Worm (Caenorhabditis elegans) whole organism, young adult: ENCODE data around the gene E04D5.5.

Source experiments
- D2030.7 ChIP-seq: fragments of 200-800 bp; sonication (Bioruptor generic); IDR thresholded peaks from 2 replicates; pipeline ENCODE4 v1.3.6; 2022; ENCODE audit warnings: missing genetic modification reagents, missing genetic modification characterization, missing compliant biosample characterization
- F22D6.2 ChIP-seq: sonication (generic microtip); optimal IDR thresholded peaks from 2 replicates; lab custom pipeline; 2016; ENCODE audit warnings: mild to moderate bottlenecking, missing genetic modification characterization, missing compliant biosample characterization
- F23B12.7 ChIP-seq: sonication (generic microtip); optimal IDR thresholded peaks from 2 replicates; lab custom pipeline; 2017; ENCODE audit warnings: missing genetic modification characterization, mild to moderate bottlenecking, missing compliant biosample characterization, antibody characterized with exemption, moderate library complexity; ENCODE audit not compliant: insufficient read depth
- F37B4.10 ChIP-seq: fragments of 200-800 bp; sonication (Bioruptor generic); IDR thresholded peaks from 2 replicates; pipeline ENCODE4 v1.3.6; 2022; ENCODE audit warnings: missing genetic modification characterization, missing compliant biosample characterization
- F49E8.2 ChIP-seq: sonication (generic microtip); optimal IDR thresholded peaks from 3 replicates; lab custom pipeline; 2017; ENCODE audit warnings: missing genetic modification characterization, mild to moderate bottlenecking, missing compliant biosample characterization, antibody characterized with exemption, moderate library complexity; ENCODE audit not compliant: insufficient read depth
- F52B5.7 ChIP-seq: sonication (generic microtip); optimal IDR thresholded peaks from 2 replicates; lab custom pipeline; 2016; ENCODE audit warnings: mild to moderate bottlenecking, missing genetic modification characterization, missing compliant biosample characterization
- F57A8.1 ChIP-seq: fragments of 200-800 bp; sonication (Bioruptor generic); optimal IDR thresholded peaks from 2 replicates; lab custom pipeline; 2018; ENCODE audit warnings: mild to moderate bottlenecking, missing genetic modification characterization, moderate library complexity, missing compliant biosample characterization
- K12H6.12 ChIP-seq: fragments of 200-800 bp; sonication (Bioruptor generic); optimal IDR thresholded peaks from 2 replicates; lab custom pipeline; 2018; ENCODE audit warnings: mild to moderate bottlenecking, missing genetic modification characterization, missing compliant biosample characterization
- T07F8.4 ChIP-seq: sonication (generic microtip); optimal IDR thresholded peaks from 2 replicates; lab custom pipeline; 2016; ENCODE audit warnings: mild to moderate bottlenecking, missing genetic modification characterization, moderate library complexity, missing compliant biosample characterization
- Y53F4B.3 ChIP-seq: fragments of 200-800 bp; sonication (Bioruptor generic); IDR thresholded peaks from 2 replicates; pipeline ENCODE4 v1.3.6; 2022; ENCODE audit warnings: missing genetic modification reagents, missing genetic modification characterization, missing compliant biosample characterization
- Y53G8AR.9 ChIP-seq: fragments of 200-800 bp; sonication (Bioruptor generic); conservative IDR thresholded peaks from 2 replicates; pipeline ENCODE4 v1.3.6; 2022; ENCODE audit warnings: missing genetic modification reagents, missing genetic modification characterization, missing compliant biosample characterization
- Y56A3A.18 ChIP-seq: fragments of 200-800 bp; sonication (Bioruptor generic); IDR thresholded peaks from 2 replicates; pipeline ENCODE4 v1.3.6; 2022; ENCODE audit warnings: missing genetic modification reagents, missing genetic modification characterization, missing compliant biosample characterization
- Y79H2A.3 ChIP-seq: fragments of 200-800 bp; sonication (Bioruptor generic); conservative IDR thresholded peaks from 2 replicates; pipeline ENCODE4 v1.3.6; 2022; ENCODE audit warnings: missing genetic modification reagents, missing genetic modification characterization, missing compliant biosample characterization
- aptf-3 ChIP-seq: fragments of 200-800 bp; sonication (Bioruptor generic); IDR thresholded peaks from 2 replicates; pipeline ENCODE4 v1.3.6; 2022; ENCODE audit warnings: missing genetic modification characterization, missing compliant biosample characterization
- attf-5 ChIP-seq: fragments of 200-800 bp; sonication (Bioruptor generic); optimal IDR thresholded peaks from 2 replicates; lab custom pipeline; 2018; ENCODE audit warnings: mild to moderate bottlenecking, missing genetic modification characterization, missing compliant biosample characterization
- ceh-100 ChIP-seq: fragments of 200-800 bp; sonication (Bioruptor generic); IDR thresholded peaks from 2 replicates; pipeline ENCODE4 v1.3.6; 2022; ENCODE audit warnings: missing genetic modification reagents, missing genetic modification characterization, missing compliant biosample characterization
- ceh-27 ChIP-seq: fragments of 200-800 bp; sonication (Bioruptor generic); optimal IDR thresholded peaks from 2 replicates; lab custom pipeline; 2018; ENCODE audit warnings: mild to moderate bottlenecking, missing genetic modification characterization, moderate library complexity, missing compliant biosample characterization
- efl-1 ChIP-seq: fragments of 150-350 bp; optimal IDR thresholded peaks from 2 replicates; lab custom pipeline; 2014; ENCODE audit warnings: missing biosample characterization, missing genetic modification reagents, missing genetic modification characterization
- egl-18 ChIP-seq: fragments of 200-800 bp; sonication (Bioruptor generic); IDR thresholded peaks from 2 replicates; pipeline ENCODE4 v1.3.6; 2022; ENCODE audit warnings: missing genetic modification reagents, missing genetic modification characterization, missing compliant biosample characterization
- egrh-3 ChIP-seq: fragments of 200-800 bp; sonication (Bioruptor generic); IDR thresholded peaks from 2 replicates; pipeline ENCODE4 v1.3.6; 2022; ENCODE audit warnings: missing genetic modification reagents, missing genetic modification characterization, missing compliant biosample characterization
- ets-4 ChIP-seq: fragments of 200-800 bp; sonication (Bioruptor generic); optimal IDR thresholded peaks from 2 replicates; lab custom pipeline; 2018; ENCODE audit warnings: mild to moderate bottlenecking, missing genetic modification characterization, missing compliant biosample characterization
- hmg-1.2 ChIP-seq: fragments of 200-800 bp; sonication (Bioruptor generic); IDR thresholded peaks from 2 replicates; pipeline ENCODE4 v1.3.6; 2022; ENCODE audit warnings: missing genetic modification reagents, missing genetic modification characterization, missing compliant biosample characterization
- hsf-1 ChIP-seq: fragments of 200-800 bp; sonication (Bioruptor generic); IDR thresholded peaks from 2 replicates; pipeline ENCODE4 v1.3.6; 2022; ENCODE audit warnings: missing genetic modification reagents, missing genetic modification characterization, missing compliant biosample characterization
- let-607 ChIP-seq, 2 experiments: fragments of 200-800 bp in 1 of 2; sonication (Bioruptor generic) in 1 of 2; sonication (generic microtip) in 1 of 2; optimal IDR thresholded peaks; 2 replicates each; lab custom pipeline; 2016 to 2018; ENCODE audit warnings: mild to moderate bottlenecking in 2 of 2, missing compliant biosample characterization in 2 of 2, missing genetic modification characterization in 2 of 2, moderate library complexity in 2 of 2, missing genotype in 1 of 2
- lin-26 ChIP-seq: fragments of 200-800 bp; sonication (Bioruptor generic); IDR thresholded peaks from 2 replicates; pipeline ENCODE4 v1.3.6; 2022; ENCODE audit warnings: missing genetic modification reagents, missing genetic modification characterization, missing compliant biosample characterization
- lin-35 ChIP-seq, 3 experiments: fragments of 150-350 bp in 2 of 3; sonication (generic microtip) in 1 of 3; optimal IDR thresholded peaks; 2 replicates each; lab custom pipeline; 2014 to 2018; ENCODE audit warnings: missing biosample characterization in 3 of 3, missing genetic modification characterization in 3 of 3, missing genetic modification reagents in 3 of 3
- lin-54 ChIP-seq: fragments of 200-800 bp; sonication (Bioruptor generic); optimal IDR thresholded peaks from 2 replicates; lab custom pipeline; 2018; ENCODE audit warnings: mild to moderate bottlenecking, missing genetic modification characterization, missing compliant biosample characterization
- lsy-27 ChIP-seq: sonication (generic microtip); optimal IDR thresholded peaks from 2 replicates; lab custom pipeline; 2017; ENCODE audit warnings: missing genetic modification characterization, mild to moderate bottlenecking, missing compliant biosample characterization, antibody characterized with exemption, missing genotype, borderline replicate concordance; ENCODE audit not compliant: insufficient read depth
- mel-28 ChIP-seq: sonication (generic microtip); optimal IDR thresholded peaks from 2 replicates; lab custom pipeline; 2016; ENCODE audit warnings: borderline replicate concordance, mild to moderate bottlenecking, missing genetic modification characterization, missing compliant biosample characterization
- nfya-2 ChIP-seq: fragments of 200-800 bp; sonication (Bioruptor generic); IDR thresholded peaks from 2 replicates; pipeline ENCODE4 v1.3.6; 2022; ENCODE audit warnings: missing genetic modification reagents, missing genetic modification characterization, missing compliant biosample characterization
- nhr-179 ChIP-seq: sonication (generic microtip); optimal IDR thresholded peaks from 2 replicates; lab custom pipeline; 2016; ENCODE audit warnings: mild to moderate bottlenecking, missing genetic modification characterization, missing compliant biosample characterization
- rcor-1 ChIP-seq: fragments of 200-800 bp; sonication (Bioruptor generic); IDR thresholded peaks from 2 replicates; pipeline ENCODE4 v1.3.6; 2022; ENCODE audit warnings: missing genetic modification reagents, missing genetic modification characterization, missing compliant biosample characterization
- repo-1 ChIP-seq: sonication (generic microtip); optimal IDR thresholded peaks from 2 replicates; lab custom pipeline; 2017; ENCODE audit warnings: mild to moderate bottlenecking, missing genetic modification characterization, missing compliant biosample characterization
- sea-2 ChIP-seq: fragments of 200-800 bp; sonication (Bioruptor generic); IDR thresholded peaks from 2 replicates; pipeline ENCODE4 v1.3.6; 2022; ENCODE audit warnings: missing genetic modification characterization, missing compliant biosample characterization
- snpc-1.1 ChIP-seq: sonication (generic microtip); optimal IDR thresholded peaks from 2 replicates; lab custom pipeline; 2017; ENCODE audit warnings: missing genetic modification characterization, mild to moderate bottlenecking, missing compliant biosample characterization, antibody characterized with exemption, moderate library complexity, missing genotype, missing genetic modification reagents; ENCODE audit not compliant: insufficient read depth
- snpc-1.3 ChIP-seq: sonication (generic microtip); optimal IDR thresholded peaks from 2 replicates; lab custom pipeline; 2017; ENCODE audit warnings: missing genetic modification characterization, mild to moderate bottlenecking, missing compliant biosample characterization, antibody characterized with exemption, moderate library complexity, missing genotype, missing genetic modification reagents; ENCODE audit not compliant: insufficient read depth
- snpc-4 ChIP-seq, 5 experiments: fragments of 150-350 bp in 1 of 5; sonication (generic microtip) in 4 of 5; optimal IDR thresholded peaks; 2 replicates each; lab custom pipeline; 2014 to 2018; ENCODE audit warnings: missing genetic modification characterization in 5 of 5, missing biosample characterization in 3 of 5, antibody characterized with exemption in 2 of 5, mild to moderate bottlenecking in 2 of 5, missing compliant biosample characterization in 2 of 5, missing genotype in 2 of 5, moderate library complexity in 2 of 5, missing genetic modification reagents in 1 of 5
- tlf-1 ChIP-seq: fragments of 200-800 bp; sonication (Bioruptor generic); optimal IDR thresholded peaks from 2 replicates; lab custom pipeline; 2018; ENCODE audit warnings: mild to moderate bottlenecking, missing genetic modification characterization, missing compliant biosample characterization
- zfh-2 ChIP-seq: fragments of 200-800 bp; sonication (Bioruptor generic); conservative IDR thresholded peaks from 2 replicates; pipeline ENCODE4 v1.3.6; 2022; ENCODE audit warnings: missing genetic modification reagents, missing genetic modification characterization, missing compliant biosample characterization
- zim-3 ChIP-seq: sonication (generic microtip); optimal IDR thresholded peaks from 2 replicates; lab custom pipeline; 2017; ENCODE audit warnings: mild to moderate bottlenecking, missing genetic modification characterization, moderate library complexity, missing compliant biosample characterization
- ztf-25 ChIP-seq: fragments of 200-800 bp; sonication (Bioruptor generic); IDR thresholded peaks from 2 replicates; pipeline ENCODE4 v1.3.6; 2022; ENCODE audit warnings: missing genetic modification reagents, missing genetic modification characterization, missing compliant biosample characterization
- ztf-28 ChIP-seq: fragments of 200-800 bp; sonication (Bioruptor generic); IDR thresholded peaks from 2 replicates; pipeline ENCODE4 v1.3.6; 2022; ENCODE audit warnings: missing genetic modification reagents, missing genetic modification characterization, missing compliant biosample characterization
- ztf-3 ChIP-seq: fragments of 200-800 bp; sonication (Bioruptor generic); optimal IDR thresholded peaks from 2 replicates; lab custom pipeline; 2018; ENCODE audit warnings: mild to moderate bottlenecking, missing genetic modification characterization, missing compliant biosample characterization

Gene E04D5.5

ce11 chrII:10377901-10378300, 33.2 kb upstream of the E04D5.5 start:
- peak; percentile 62 for TF ChIP-seq hmg-1.2 (GFP tag; lab: Robert Waterston, UW)
- TF ChIP-seq F49E8.2 (tag; lab: Kevin White, UChicago), result no peak
- TF ChIP-seq, all 124 proteins: peak for 1

DNA sequence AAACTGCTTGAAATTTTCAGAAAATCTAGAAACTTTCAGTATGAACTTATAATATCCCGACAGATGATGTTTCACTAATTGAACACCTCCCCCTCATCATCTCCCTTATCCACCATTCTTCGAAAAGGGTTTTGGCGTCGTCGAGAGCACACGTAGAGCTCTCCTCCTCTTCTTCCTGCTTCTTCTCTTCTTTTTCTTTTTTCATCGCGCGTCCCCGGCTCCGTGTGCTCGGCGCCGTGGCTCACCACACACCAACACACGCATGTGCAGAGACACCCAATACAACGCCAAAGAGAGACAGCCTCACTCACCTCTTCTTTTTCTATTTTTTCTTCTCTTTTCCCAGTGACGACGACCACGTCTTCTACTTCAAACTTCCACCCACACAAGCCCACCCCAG, 31.5 kb upstream of the E04D5.5 start:
- no peak for TF ChIP-seq efl-1 (GFP tag; lab: Kevin White, UChicago)
- no peak for TF ChIP-seq ztf-3 (GFP tag; lab: Kevin White, UChicago)
- no peak for TF ChIP-seq Y56A3A.18
- 0 out of 2 replicates have a peak, but pooled peaks have one; percentile 30 for TF ChIP-seq egrh-3 (GFP tag; lab: Robert Waterston, UW)
- no peak for TF ChIP-seq ceh-100 (GFP tag; lab: Robert Waterston, UW)
- TF ChIP-seq Y53G8AR.9 (GFP tag; lab: Robert Waterston, UW), result no peak
- peak; percentile 53; the same call in 1 of the 2 replicates for TF ChIP-seq zfh-2

- TF ChIP-seq F23B12.7 (tag; lab: Kevin White, UChicago) (no peak), F57A8.1 (GFP tag; lab: Kevin White, UChicago) (no peak), lsy-27 (tag; lab: Kevin White, UChicago) (no peak), ztf-28 (no peak), T07F8.4 (no peak), snpc-1.1 (tag; lab: Kevin White, UChicago) (no peak), sea-2 (GFP tag; lab: Robert Waterston, UW) (no peak), snpc-1.3 (no peak), F22D6.2 (tag; lab: Kevin White, UChicago) (no peak), Y56A3A.18 (peak; percentile 64; the same call in 1 of the 2 replicates), Y79H2A.3 (no peak), tlf-1 (GFP tag; lab: Kevin White, UChicago) (no peak), let-607 (tag; optimal IDR thresholded peaks at IDR 0.05; lab: Kevin White, UChicago) (no peak), zim-3 (tag; lab: Kevin White, UChicago) (no peak), attf-5 (peak; percentile 26), D2030.7 (GFP tag; lab: Robert Waterston, UW) (no peak), ets-4 (GFP tag; lab: Kevin White, UChicago) (no peak), Y53F4B.3 (no peak), efl-1 (GFP tag; lab: Kevin White, UChicago) (no peak), F37B4.10 (GFP tag; lab: Robert Waterston, UW) (no peak), mel-28 (tag; lab: Kevin White, UChicago) (no peak), nhr-179 (tag; lab: Kevin White, UChicago) (no peak), ztf-25 (GFP tag; lab: Robert Waterston, UW) (no peak), repo-1 (tag; lab: Kevin White, UChicago) (no peak), snpc-4 (GFP tag; optimal IDR thresholded peaks at IDR 0.05; lab: Kevin White, UChicago) (no peak), snpc-4 (tag; optimal IDR thresholded peaks at IDR 0.05; lab: Kevin White, UChicago) (peak in 2 of 4 experiments; percentile 41 to 82), hsf-1 (0 out of 2 replicates have a peak, but pooled peaks have one; percentile 39), nfya-2 (GFP tag; lab: Robert Waterston, UW) (no peak), lin-54 (peak; percentile 20), aptf-3 (GFP tag; lab: Robert Waterston, UW) (no peak), lin-35 (GFP tag; optimal IDR thresholded peaks at IDR 0.05; lab: Kevin White, UChicago) (no peak), egl-18 (no peak), lin-26 (no peak), F49E8.2 (tag; lab: Kevin White, UChicago) (no peak), F52B5.7 (no peak), rcor-1 (GFP tag; lab: Robert Waterston, UW) (no peak), ceh-27 (GFP tag; lab: Kevin White, UChicago) (peak; percentile 18), K12H6.12 (tag; lab: Kevin White, UChicago) (no peak)
These were observed 28.8 kb upstream of the E04D5.5 start for ce11 chrII:10382247-10382646.
